Worm (Caenorhabditis elegans): ENCODE data around the gene F10C5.3.
A peak's percentile ranks its signal among the peaks of the same experiment; 100 is the strongest.

The F10C5.3 gene

ce11 chrIII:512117-512516 is 28.4 kb downstream of the F10C5.3 start, which contains the start of gene F30H5.3:
Gene F30H5.3 (minus strand): TSS chrIII:512217.
- no peak for TF ChIP-seq hlh-6 (tag; optimal IDR thresholded peaks at IDR 0.05)
- TF ChIP-seq pha-2 (tag; optimal IDR thresholded peaks at IDR 0.05): peak; percentile 12
- TF ChIP-seq hlh-13 (GFP tag; optimal IDR thresholded peaks at IDR 0.05): no peak
- TF ChIP-seq unc-42 (tag; optimal IDR thresholded peaks at IDR 0.05): no peak
- TF ChIP-seq ahr-1 (tag; optimal IDR thresholded peaks at IDR 0.05): no peak
- TF ChIP-seq sdc-2 (tag; optimal IDR thresholded peaks at IDR 0.05): no peak
- no peak for TF ChIP-seq npax-4 (tag; optimal IDR thresholded peaks at IDR 0.05)

- TF ChIP-seq sox-4 (tag; optimal IDR thresholded peaks at IDR 0.05) (no peak), ceh-34 (tag; optimal IDR thresholded peaks at IDR 0.05) (no peak), elt-4 (tag; optimal IDR thresholded peaks at IDR 0.05) (no peak), npax-4 (tag; optimal IDR thresholded peaks at IDR 0.05) (no peak), unc-42 (tag; optimal IDR thresholded peaks at IDR 0.05) (no peak), unc-55 (GFP tag; optimal IDR thresholded peaks at IDR 0.05) (no peak), tbx-7 (tag; optimal IDR thresholded peaks at IDR 0.05) (no peak), pros-1 (tag; optimal IDR thresholded peaks at IDR 0.05) (no peak), unc-3 (GFP tag; conservative IDR thresholded peaks at IDR 0.05) (no peak), unc-3 (tag; optimal IDR thresholded peaks at IDR 0.05) (no peak), ceh-48 (tag; optimal IDR thresholded peaks at IDR 0.05) (no peak), tbx-2 (tag; optimal IDR thresholded peaks at IDR 0.05) (no peak)
Measured at ce11 chrIII:513360-513759, 29.7 kb downstream of the F10C5.3 start.

ce11 chrIII:523944-524343 is 40.3 kb downstream of the F10C5.3 start, which contains the start of gene T22F7.3:
Gene T22F7.3 (minus strand): TSS chrIII:524044.
- no peak for TF ChIP-seq fkh-6 (tag; optimal IDR thresholded peaks at IDR 0.05)
- no peak for TF ChIP-seq lin-11 (tag; optimal IDR thresholded peaks at IDR 0.05)
- TF ChIP-seq ceh-18 (tag; optimal IDR thresholded peaks at IDR 0.05): no peak
- no peak for TF ChIP-seq dmd-4 (tag; optimal IDR thresholded peaks at IDR 0.05; ENCODE audit: borderline replicate concordance)
- TF ChIP-seq hlh-30 (tag; optimal IDR thresholded peaks at IDR 0.05; ENCODE audit: insufficient read depth): no peak
- TF ChIP-seq ceh-24 (tag; optimal IDR thresholded peaks at IDR 0.05): no peak
- no peak for TF ChIP-seq ceh-9 (tag; optimal IDR thresholded peaks at IDR 0.05)
- TF ChIP-seq ceh-19 (GFP tag; optimal IDR thresholded peaks at IDR 0.05): no peak
- TF ChIP-seq unc-55 (GFP tag; optimal IDR thresholded peaks at IDR 0.05): no peak
- no peak for TF ChIP-seq nhr-11 (tag; optimal IDR thresholded peaks at IDR 0.05)
- TF ChIP-seq ceh-31 (tag; optimal IDR thresholded peaks at IDR 0.05): no peak
- no peak for TF ChIP-seq Y22D7AL.16 (tag; optimal IDR thresholded peaks at IDR 0.05)
- no peak for TF ChIP-seq ceh-22 (tag; optimal IDR thresholded peaks at IDR 0.05)
- no peak for TF ChIP-seq hlh-8 (tag; optimal IDR thresholded peaks at IDR 0.05)
- no peak for TF ChIP-seq hlh-6 (tag; optimal IDR thresholded peaks at IDR 0.05)
- no peak for TF ChIP-seq npax-4 (tag; optimal IDR thresholded peaks at IDR 0.05)
- TF ChIP-seq unc-42 (tag; optimal IDR thresholded peaks at IDR 0.05): no peak
- TF ChIP-seq C08G9.2 (tag; optimal IDR thresholded peaks at IDR 0.05): no peak
- TF ChIP-seq pha-2 (tag; optimal IDR thresholded peaks at IDR 0.05): no peak

- TF ChIP-seq K09A11.1 (tag; optimal IDR thresholded peaks at IDR 0.05; ENCODE audit: insufficient read depth): no peak
- no peak for TF ChIP-seq pax-1 (tag; optimal IDR thresholded peaks at IDR 0.05)
- TF ChIP-seq ceh-48 (tag; optimal IDR thresholded peaks at IDR 0.05): no peak
- no peak for TF ChIP-seq hlh-6 (tag; optimal IDR thresholded peaks at IDR 0.05)
- no peak for TF ChIP-seq ztf-16 (tag; optimal IDR thresholded peaks at IDR 0.05)
- TF ChIP-seq F13H6.1 (tag; optimal IDR thresholded peaks at IDR 0.05): no peak
- no peak for TF ChIP-seq odd-2 (tag; optimal IDR thresholded peaks at IDR 0.05)
- TF ChIP-seq tbx-2 (tag; optimal IDR thresholded peaks at IDR 0.05): no peak
- TF ChIP-seq Y22D7AL.16 (tag; optimal IDR thresholded peaks at IDR 0.05): no peak
- TF ChIP-seq ceh-14 (tag; optimal IDR thresholded peaks at IDR 0.05): no peak
- TF ChIP-seq hlh-13 (GFP tag; optimal IDR thresholded peaks at IDR 0.05): no peak
Measured at ce11 chrIII:526824-527223, 43.2 kb downstream of the F10C5.3 start, which contains the start of gene T22F7.4. Gene T22F7.4 (minus strand): TSS chrIII:526924.
